Worm (Caenorhabditis elegans): ENCODE results near the gene C40A11.7.
"Not testable (repeated sequence)": the region's sequence is repeated elsewhere in the genome, so short reads cannot be mapped to it uniquely, and the experiment has no call there.

Gene C40A11.7

ce11 chrII:2166376-2166775 is 16.0 kb upstream of the C40A11.7 start, which contains the start of gene C33C12.4:
C33C12.4 (minus strand) TSS chrII:2166476.
- no peak for TF ChIP-seq jun-1 (tag; optimal IDR thresholded peaks at IDR 0.05)
- TF ChIP-seq skn-1 (tag; optimal IDR thresholded peaks at IDR 0.05) = no peak
- no peak for TF ChIP-seq sup-37 (GFP tag; optimal IDR thresholded peaks at IDR 0.05)
- no peak for TF ChIP-seq Y116A8C.19 (tag; optimal IDR thresholded peaks at IDR 0.05; ENCODE audit: borderline replicate concordance)
- TF ChIP-seq C16A3.4 (tag; optimal IDR thresholded peaks at IDR 0.05) = no peak
- no peak for TF ChIP-seq ztf-11 (tag; optimal IDR thresholded peaks at IDR 0.05)
- TF ChIP-seq mab-9 (GFP tag; IDR thresholded peaks at IDR 0.05) = no peak
- TF ChIP-seq F16B12.6 (tag; optimal IDR thresholded peaks at IDR 0.05) = no peak
- no peak for TF ChIP-seq ama-1 (optimal IDR thresholded peaks at IDR 0.05)

ce11 chrII:2163370-2163882 is 13.0 kb upstream of the C40A11.7 start, which contains the start of gene C33C12.11:
C33C12.11 (minus strand) TSS chrII:2163832.
- not testable (repeated sequence) for TF ChIP-seq nhr-84, hlh-4, ztf-11 (tag; optimal IDR thresholded peaks at IDR 0.05)

- not testable (repeated sequence) for TF ChIP-seq nhr-85 (tag); fkh-8 (tag; optimal IDR thresholded peaks at IDR 0.05); lin-15B (tag; optimal IDR thresholded peaks at IDR 0.05)
These were observed 3.3 kb upstream of the C40A11.7 start, which contains the start of gene math-18 for ce11 chrII:2153708-2154107. math-18 (plus strand) TSS chrII:2154008.

ce11 chrII:2152455-2152854 is 2.1 kb upstream of the C40A11.7 start:
- TF ChIP-seq efl-1 (optimal IDR thresholded peaks at IDR 0.05) (no peak), efl-1 (GFP tag; optimal IDR thresholded peaks at IDR 0.05 in 1 of 2) (peak in 1 of 2 experiments; percentile 70), elt-3 (tag; optimal IDR thresholded peaks at IDR 0.05) (no peak), elt-2 (tag; optimal IDR thresholded peaks at IDR 0.05) (peak; percentile 38)

- TF ChIP-seq nhr-77 (tag; optimal IDR thresholded peaks at IDR 0.05) (no peak), blmp-1 (tag; optimal IDR thresholded peaks at IDR 0.05) (no peak), efl-1 (optimal IDR thresholded peaks at IDR 0.05) (no peak), efl-1 (GFP tag; optimal IDR thresholded peaks at IDR 0.05 in 1 of 2) (peak in 1 of 2 experiments; percentile 5)
These were observed 3.4 kb downstream of the C40A11.7 start, which contains the start of gene C40A11.2 for ce11 chrII:2146900-2147375. C40A11.2 (plus strand) TSS chrII:2146950.

- TF ChIP-seq hpl-2 (GFP tag; optimal IDR thresholded peaks at IDR 0.05) (no peak), fkh-8 (tag; optimal IDR thresholded peaks at IDR 0.05) (no peak), ceh-88 (GFP tag; IDR thresholded peaks at IDR 0.05) (no peak), lin-15B (tag; optimal IDR thresholded peaks at IDR 0.05) (no peak), rnt-1 (tag; optimal IDR thresholded peaks at IDR 0.05) (no peak), elt-2 (tag; optimal IDR thresholded peaks at IDR 0.05) (no peak), lir-3 (tag; optimal IDR thresholded peaks at IDR 0.05; ENCODE audit: poor library complexity) (no peak), lin-35 (GFP tag; optimal IDR thresholded peaks at IDR 0.05) (no peak), ces-1 (GFP tag; optimal IDR thresholded peaks at IDR 0.05) (no peak), F16B12.6 (tag; optimal IDR thresholded peaks at IDR 0.05) (no peak), ceh-90 (tag; optimal IDR thresholded peaks at IDR 0.05) (no peak), unc-130 (tag; optimal IDR thresholded peaks at IDR 0.05) (no peak), lin-13 (GFP tag; optimal IDR thresholded peaks at IDR 0.05) (no peak), nhr-237 (tag; optimal IDR thresholded peaks at IDR 0.05) (no peak)
These were observed 4.8 kb downstream of the C40A11.7 start, which contains the start of gene C40A11.6 for ce11 chrII:2145566-2145965. C40A11.6 (minus strand) TSS chrII:2145666.

- TF ChIP-seq fkh-4 (tag; optimal IDR thresholded peaks at IDR 0.05; ENCODE audit: borderline replicate concordance) (no peak), mdl-1 (tag; optimal IDR thresholded peaks at IDR 0.05) (no peak), unc-62 (GFP tag; optimal IDR thresholded peaks at IDR 0.05) (no peak), dsc-1 (tag; optimal IDR thresholded peaks at IDR 0.05) (no peak), C04F5.9 (tag; optimal IDR thresholded peaks at IDR 0.05) (no peak), alr-1 (tag; optimal IDR thresholded peaks at IDR 0.05; ENCODE audit: borderline replicate concordance) (no peak), ceh-88 (GFP tag; IDR thresholded peaks at IDR 0.05) (no peak), snpc-4 (tag; optimal IDR thresholded peaks at IDR 0.05) (no peak), nhr-84 (tag; optimal IDR thresholded peaks at IDR 0.05) (no peak), lsy-2 (tag; optimal IDR thresholded peaks at IDR 0.05) (no peak), lin-39 (tag; optimal IDR thresholded peaks at IDR 0.05) (no peak), fos-1 (tag; optimal IDR thresholded peaks at IDR 0.05) (no peak), C16A3.4 (tag; optimal IDR thresholded peaks at IDR 0.05) (no peak), tbx-2 (tag; optimal IDR thresholded peaks at IDR 0.05) (no peak)
These were observed 9.6 kb downstream of the C40A11.7 start, which contains the start of gene C40A11.3 for ce11 chrII:2140817-2141216. C40A11.3 (plus strand) TSS chrII:2141117.
